Worm (Caenorhabditis elegans) whole organism, mixed stage, embryonic: ENCODE results near the gene glt-1.

ENCODE experiments used
- M03D4.4 ChIP-seq: sonication (generic microtip); optimal IDR thresholded peaks from 2 replicates; lab custom pipeline; 2017; ENCODE audit warnings: mild to moderate bottlenecking, missing genetic modification characterization, missing compliant biosample characterization
- bed-3 ChIP-seq: fragments of 200-800 bp; sonication (Bioruptor generic); optimal IDR thresholded peaks from 3 replicates; lab custom pipeline; 2018; ENCODE audit warnings: mild to moderate bottlenecking, missing genetic modification characterization, moderate library complexity, missing compliant biosample characterization
- blmp-1 ChIP-seq: fragments of 150-350 bp; optimal IDR thresholded peaks from 2 replicates; lab custom pipeline; 2014; ENCODE audit warnings: missing biosample characterization, missing genetic modification characterization
- ceh-39 ChIP-seq: fragments of 150-350 bp; optimal IDR thresholded peaks from 2 replicates; lab custom pipeline; 2014; ENCODE audit warnings: missing biosample characterization, missing genetic modification characterization
- ceh-43 ChIP-seq: fragments of 200-800 bp; sonication (Bioruptor generic); optimal IDR thresholded peaks from 2 replicates; lab custom pipeline; 2018; ENCODE audit warnings: mild to moderate bottlenecking, missing genetic modification characterization, moderate library complexity, missing compliant biosample characterization
- ceh-83 ChIP-seq: fragments of 200-800 bp; sonication (Bioruptor generic); optimal IDR thresholded peaks from 2 replicates; lab custom pipeline; 2018; ENCODE audit warnings: mild to moderate bottlenecking, missing genetic modification characterization, missing compliant biosample characterization
- ces-1 ChIP-seq: fragments of 150-350 bp; optimal IDR thresholded peaks from 2 replicates; lab custom pipeline; 2014; ENCODE audit warnings: missing biosample characterization, missing genetic modification reagents, missing genetic modification characterization
- cnd-1 ChIP-seq: fragments of 200-800 bp; sonication (Bioruptor generic); optimal IDR thresholded peaks from 2 replicates; lab custom pipeline; 2018; ENCODE audit warnings: mild to moderate bottlenecking, missing genetic modification characterization, missing compliant biosample characterization
- drap-1 ChIP-seq: fragments of 200-800 bp; sonication (Bioruptor generic); optimal IDR thresholded peaks from 3 replicates; lab custom pipeline; 2018; ENCODE audit warnings: mild to moderate bottlenecking, missing genetic modification characterization, missing compliant biosample characterization
- elt-1 ChIP-seq: sonication (generic microtip); optimal IDR thresholded peaks from 2 replicates; lab custom pipeline; 2017; ENCODE audit warnings: missing genetic modification characterization, mild to moderate bottlenecking, missing compliant biosample characterization, antibody characterized with exemption, moderate library complexity, borderline replicate concordance; ENCODE audit not compliant: insufficient read depth
- elt-3 ChIP-seq: fragments of 150-350 bp; optimal IDR thresholded peaks from 2 replicates; lab custom pipeline; 2014; ENCODE audit warnings: missing biosample characterization, missing genetic modification characterization
- flh-1 ChIP-seq: fragments of 200-800 bp; sonication (Bioruptor generic); optimal IDR thresholded peaks from 2 replicates; lab custom pipeline; 2018; ENCODE audit warnings: mild to moderate bottlenecking, missing genetic modification characterization, moderate library complexity, missing compliant biosample characterization
- ham-2 ChIP-seq: fragments of 200-800 bp; sonication (Bioruptor generic); optimal IDR thresholded peaks from 2 replicates; lab custom pipeline; 2018; ENCODE audit warnings: mild to moderate bottlenecking, missing genetic modification characterization, missing compliant biosample characterization
- hlh-1 ChIP-seq: fragments of 150-350 bp; optimal IDR thresholded peaks from 2 replicates; lab custom pipeline; 2014; ENCODE audit warnings: missing biosample characterization, missing genetic modification reagents, missing genetic modification characterization
- lin-13 ChIP-seq: fragments of 150-350 bp; optimal IDR thresholded peaks from 2 replicates; lab custom pipeline; 2014; ENCODE audit warnings: missing biosample characterization, missing genetic modification characterization
- lin-32 ChIP-seq: fragments of 200-800 bp; sonication (Bioruptor generic); optimal IDR thresholded peaks from 2 replicates; lab custom pipeline; 2018; ENCODE audit warnings: mild to moderate bottlenecking, missing genetic modification characterization, missing compliant biosample characterization
- lsy-2 ChIP-seq: fragments of 150-350 bp; optimal IDR thresholded peaks from 2 replicates; lab custom pipeline; 2014; ENCODE audit warnings: missing biosample characterization, missing genetic modification characterization
- mab-5 ChIP-seq: fragments of 150-350 bp; optimal IDR thresholded peaks from 2 replicates; lab custom pipeline; 2014; ENCODE audit warnings: missing biosample characterization, missing genetic modification characterization
- mep-1 ChIP-seq: fragments of 150-350 bp; optimal IDR thresholded peaks from 2 replicates; lab custom pipeline; 2017; ENCODE audit warnings: missing biosample characterization, missing genetic modification reagents, missing genetic modification characterization, inconsistent platforms
- mls-2 ChIP-seq: sonication (generic microtip); optimal IDR thresholded peaks from 2 replicates; lab custom pipeline; 2016; ENCODE audit warnings: mild to moderate bottlenecking, missing genetic modification characterization, moderate library complexity, missing compliant biosample characterization
- nhr-12 ChIP-seq: fragments of 150-350 bp; optimal IDR thresholded peaks from 2 replicates; lab custom pipeline; 2014; ENCODE audit warnings: missing biosample characterization, missing genetic modification characterization
- nhr-2 ChIP-seq: fragments of 150-350 bp; optimal IDR thresholded peaks from 2 replicates; lab custom pipeline; 2014; ENCODE audit warnings: missing biosample characterization, missing genetic modification characterization
- nhr-237 ChIP-seq: fragments of 150-350 bp; optimal IDR thresholded peaks from 2 replicates; lab custom pipeline; 2014; ENCODE audit warnings: missing biosample characterization, missing genetic modification characterization
- nhr-28 ChIP-seq: fragments of 150-350 bp; optimal IDR thresholded peaks from 2 replicates; lab custom pipeline; 2014; ENCODE audit warnings: missing biosample characterization, missing genetic modification characterization
- nhr-76 ChIP-seq: sonication (generic microtip); optimal IDR thresholded peaks from 2 replicates; lab custom pipeline; 2017; ENCODE audit warnings: missing biosample characterization, missing genetic modification characterization
- pha-4 ChIP-seq: fragments of 150-350 bp; optimal IDR thresholded peaks from 2 replicates; lab custom pipeline; 2018; ENCODE audit warnings: missing biosample characterization, missing genetic modification reagents, missing genetic modification characterization
- sem-2 ChIP-seq: fragments of 200-800 bp; sonication (Bioruptor generic); optimal IDR thresholded peaks from 2 replicates; lab custom pipeline; 2018; ENCODE audit warnings: mild to moderate bottlenecking, missing genetic modification characterization, missing compliant biosample characterization
- snpc-4 ChIP-seq: fragments of 150-350 bp; optimal IDR thresholded peaks from 2 replicates; lab custom pipeline; 2014; ENCODE audit warnings: missing biosample characterization, missing genetic modification characterization
- sptf-1 ChIP-seq: sonication (generic microtip); optimal IDR thresholded peaks from 2 replicates; lab custom pipeline; 2017; ENCODE audit warnings: mild to moderate bottlenecking, missing genetic modification characterization, moderate library complexity, missing compliant biosample characterization
- tbx-8 ChIP-seq: fragments of 200-800 bp; sonication (Bioruptor generic); optimal IDR thresholded peaks from 2 replicates; lab custom pipeline; 2018; ENCODE audit warnings: mild to moderate bottlenecking, missing genetic modification characterization, moderate library complexity, missing compliant biosample characterization
- unc-120 ChIP-seq: sonication (generic microtip); optimal IDR thresholded peaks from 2 replicates; lab custom pipeline; 2017; ENCODE audit warnings: missing genetic modification characterization, missing compliant biosample characterization; ENCODE audit not compliant: poor library complexity, severe bottlenecking
- unc-39 ChIP-seq: fragments of 150-350 bp; optimal IDR thresholded peaks from 2 replicates; lab custom pipeline; 2014; ENCODE audit warnings: missing biosample characterization, missing genetic modification characterization
- unc-62 ChIP-seq: fragments of 150-350 bp; optimal IDR thresholded peaks from 2 replicates; lab custom pipeline; 2014; ENCODE audit warnings: missing biosample characterization, missing genetic modification reagents, missing genetic modification characterization
- zip-8 ChIP-seq: fragments of 150-350 bp; optimal IDR thresholded peaks from 2 replicates; lab custom pipeline; 2014; ENCODE audit warnings: missing biosample characterization, missing genetic modification characterization
- ztf-11 ChIP-seq: fragments of 150-350 bp; optimal IDR thresholded peaks from 2 replicates; lab custom pipeline; 2014; ENCODE audit warnings: missing biosample characterization, missing genetic modification characterization

Gene glt-1

DNA sequence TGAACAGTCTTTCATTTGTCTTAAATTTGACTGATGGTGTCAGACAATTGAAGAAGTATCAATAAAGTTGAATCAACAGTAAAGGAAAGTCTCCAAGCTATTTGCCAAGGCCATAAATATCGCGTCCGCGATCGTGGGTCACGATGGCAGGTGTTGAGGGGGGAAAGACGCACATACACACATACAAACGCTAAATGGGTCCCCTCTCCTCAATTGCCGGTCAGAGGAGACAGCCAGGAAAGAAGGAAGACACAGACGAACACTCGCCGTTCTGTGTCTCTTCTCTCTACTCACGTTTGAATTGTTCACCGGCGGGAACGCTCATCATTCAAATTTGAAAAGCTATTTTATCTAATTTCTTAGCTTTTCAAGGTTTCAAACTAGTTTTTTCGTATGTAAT is 45.0 kb downstream of the glt-1 start:
- TF ChIP-seq nhr-12 (tag; lab: Kevin White, UChicago) = no peak
- no peak for TF ChIP-seq sem-2
- no peak for TF ChIP-seq ceh-43 (GFP tag; lab: Kevin White, UChicago)
- no peak for TF ChIP-seq unc-39
- TF ChIP-seq elt-1 (tag; lab: Kevin White, UChicago) = peak; percentile 13
- TF ChIP-seq elt-3 (tag; lab: Kevin White, UChicago) = no peak
- peak; percentile 24 for TF ChIP-seq M03D4.4 (tag; lab: Kevin White, UChicago)
- peak; percentile 28 for TF ChIP-seq lin-13 (tag; lab: Kevin White, UChicago)
- peak; percentile 73 for TF ChIP-seq unc-120 (tag; lab: Kevin White, UChicago)
- TF ChIP-seq pha-4 (tag; lab: Kevin White, UChicago) = peak; percentile 31
- peak; percentile 41 for TF ChIP-seq mls-2
- no peak for TF ChIP-seq bed-3 (GFP tag; lab: Kevin White, UChicago)
- no peak for TF ChIP-seq mab-5 (tag; lab: Kevin White, UChicago)
- no peak for TF ChIP-seq flh-1
- peak; percentile 17 for TF ChIP-seq drap-1 (GFP tag; lab: Kevin White, UChicago)
- peak; percentile 82 for TF ChIP-seq nhr-2
- peak; percentile 33 for TF ChIP-seq ces-1
- no peak for TF ChIP-seq snpc-4
- TF ChIP-seq lsy-2 (tag; lab: Kevin White, UChicago) = no peak
- TF ChIP-seq ceh-39 (tag; lab: Kevin White, UChicago) = no peak
- no peak for TF ChIP-seq sptf-1 (tag; lab: Kevin White, UChicago)
- TF ChIP-seq zip-8 = no peak
- peak; percentile 43 for TF ChIP-seq ham-2 (GFP tag; lab: Kevin White, UChicago)
- TF ChIP-seq nhr-76 (tag; lab: Kevin White, UChicago) = no peak
- TF ChIP-seq blmp-1 = no peak
- TF ChIP-seq tbx-8 (GFP tag; lab: Kevin White, UChicago) = no peak
- no peak for TF ChIP-seq ztf-11 (tag; lab: Kevin White, UChicago)
- TF ChIP-seq cnd-1 (tag; lab: Kevin White, UChicago) = peak; percentile 39
- TF ChIP-seq ceh-83 (GFP tag; lab: Kevin White, UChicago) = no peak
- TF ChIP-seq unc-62 (GFP tag; lab: Kevin White, UChicago) = peak; percentile 55
- TF ChIP-seq nhr-237 (tag; lab: Kevin White, UChicago) = no peak
- TF ChIP-seq hlh-1 (tag; lab: Kevin White, UChicago) = peak; percentile 51
- peak; percentile 37 for TF ChIP-seq mep-1
- no peak for TF ChIP-seq lin-32 (GFP tag; lab: Kevin White, UChicago)
- TF ChIP-seq nhr-28 (tag; lab: Kevin White, UChicago) = no peak

DNA sequence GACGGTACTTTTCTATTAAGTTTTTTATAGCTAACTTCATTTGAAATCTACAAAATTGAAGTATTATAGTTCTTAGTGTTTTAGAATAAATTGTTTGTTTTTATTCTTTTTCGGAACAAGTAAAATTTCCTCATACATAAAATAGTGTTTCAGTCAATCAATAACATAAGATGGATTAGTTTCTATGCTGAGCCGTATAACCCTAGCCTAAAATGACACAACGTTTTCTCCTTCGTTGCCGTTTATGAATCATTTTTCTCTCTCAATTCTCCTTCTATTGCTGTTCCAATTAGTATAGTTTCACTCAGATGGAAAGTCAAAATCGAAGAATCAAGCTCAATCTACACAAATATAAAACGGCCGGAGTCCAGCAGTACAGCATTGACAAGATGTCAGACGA is 46.4 kb downstream of the glt-1 start, which contains the start of gene rgs-7:
Gene rgs-7 (plus strand): TSS at position 301 of the 400 bp plus-strand sequence.
- TF ChIP-seq ces-1 (no peak), blmp-1 (no peak), unc-39 (no peak), drap-1 (GFP tag; lab: Kevin White, UChicago) (no peak), ztf-11 (tag; lab: Kevin White, UChicago) (no peak), elt-1 (tag; lab: Kevin White, UChicago) (no peak), nhr-12 (tag; lab: Kevin White, UChicago) (no peak), ham-2 (GFP tag; lab: Kevin White, UChicago) (no peak), unc-62 (GFP tag; lab: Kevin White, UChicago) (no peak), sem-2 (no peak), M03D4.4 (tag; lab: Kevin White, UChicago) (no peak), pha-4 (tag; lab: Kevin White, UChicago) (no peak), snpc-4 (no peak), lsy-2 (tag; lab: Kevin White, UChicago) (no peak), flh-1 (no peak), unc-120 (tag; lab: Kevin White, UChicago) (no peak), sptf-1 (tag; lab: Kevin White, UChicago) (no peak)

ce11 chrX:3547097-3547496 is 51.3 kb downstream of the glt-1 start:
- TF ChIP-seq pha-4 (tag; lab: Kevin White, UChicago) = no peak
- no peak for TF ChIP-seq lin-13 (tag; lab: Kevin White, UChicago)
- no peak for TF ChIP-seq nhr-28 (tag; lab: Kevin White, UChicago)
- no peak for TF ChIP-seq ceh-83 (GFP tag; lab: Kevin White, UChicago)
- no peak for TF ChIP-seq tbx-8 (GFP tag; lab: Kevin White, UChicago)
- TF ChIP-seq elt-1 (tag; lab: Kevin White, UChicago) = no peak
- TF ChIP-seq sem-2 = no peak
- no peak for TF ChIP-seq nhr-2
- TF ChIP-seq ham-2 (GFP tag; lab: Kevin White, UChicago) = no peak
- TF ChIP-seq nhr-76 (tag; lab: Kevin White, UChicago) = no peak
- no peak for TF ChIP-seq cnd-1 (tag; lab: Kevin White, UChicago)
- TF ChIP-seq snpc-4 = no peak
- TF ChIP-seq unc-62 (GFP tag; lab: Kevin White, UChicago) = no peak
- TF ChIP-seq mls-2 = no peak
- TF ChIP-seq sptf-1 (tag; lab: Kevin White, UChicago) = no peak
